Worm (Caenorhabditis elegans): Measurements from ENCODE around the gene gldi-9.

Gene gldi-9

ce11 chrIII:2785840-2786239 is 29.7 kb upstream of the gldi-9 start, which contains the start of gene Y71H2AM.20:
Gene Y71H2AM.20 (minus strand): TSS chrIII:2785948.
- TF ChIP-seq madf-2 (tag; optimal IDR thresholded peaks at IDR 0.05): peak; percentile 53
- peak; percentile 51 for TF ChIP-seq ceh-2 (tag; optimal IDR thresholded peaks at IDR 0.05)
- TF ChIP-seq fax-1 (tag; optimal IDR thresholded peaks at IDR 0.05): peak; percentile 17
- TF ChIP-seq ceh-48 (tag; optimal IDR thresholded peaks at IDR 0.05): peak; percentile 93
- peak; percentile 79 for TF ChIP-seq ets-4 (tag; optimal IDR thresholded peaks at IDR 0.05)
- peak; percentile 90 for TF ChIP-seq ceh-34 (tag; optimal IDR thresholded peaks at IDR 0.05)
- no peak for TF ChIP-seq ama-1 (optimal IDR thresholded peaks at IDR 0.05)
- TF ChIP-seq lin-11 (tag; optimal IDR thresholded peaks at IDR 0.05): no peak
- TF ChIP-seq unc-42 (tag; optimal IDR thresholded peaks at IDR 0.05): peak; percentile 96
- TF ChIP-seq ceh-22 (tag; optimal IDR thresholded peaks at IDR 0.05): no peak
- no peak for TF ChIP-seq hlh-13 (GFP tag; optimal IDR thresholded peaks at IDR 0.05)
- peak; percentile 90 for TF ChIP-seq rnt-1 (tag; optimal IDR thresholded peaks at IDR 0.05)
- peak; percentile 40 for TF ChIP-seq tbx-7 (tag; optimal IDR thresholded peaks at IDR 0.05)
- no peak for TF ChIP-seq nhr-232 (tag; optimal IDR thresholded peaks at IDR 0.05)
- peak; percentile 19 for TF ChIP-seq pqm-1 (tag; optimal IDR thresholded peaks at IDR 0.05)
- TF ChIP-seq ceh-9 (tag; optimal IDR thresholded peaks at IDR 0.05): no peak
- peak; percentile 77 for TF ChIP-seq unc-86 (tag; optimal IDR thresholded peaks at IDR 0.05)
- no peak for TF ChIP-seq gmeb-2 (tag; optimal IDR thresholded peaks at IDR 0.05)
- peak; percentile 73 for TF ChIP-seq K09A11.1 (tag; optimal IDR thresholded peaks at IDR 0.05; ENCODE audit: insufficient read depth)
- TF ChIP-seq unc-3 (GFP tag; conservative IDR thresholded peaks at IDR 0.05): peak; percentile 39; the same call in 1 of the 2 replicates
- peak; percentile 53 for TF ChIP-seq unc-3 (tag; optimal IDR thresholded peaks at IDR 0.05)
- TF ChIP-seq K02D7.2 (tag; optimal IDR thresholded peaks at IDR 0.05): no peak
- TF ChIP-seq ttx-3 (tag; optimal IDR thresholded peaks at IDR 0.05): no peak
- peak; percentile 62 for TF ChIP-seq pax-1 (tag; optimal IDR thresholded peaks at IDR 0.05)
- no peak for TF ChIP-seq Y22D7AL.16 (tag; optimal IDR thresholded peaks at IDR 0.05)
- TF ChIP-seq npax-4 (tag; optimal IDR thresholded peaks at IDR 0.05): no peak
- peak; percentile 50 for TF ChIP-seq unc-55 (GFP tag; optimal IDR thresholded peaks at IDR 0.05)
- peak; percentile 38 for TF ChIP-seq C08G9.2 (tag; optimal IDR thresholded peaks at IDR 0.05)
- TF ChIP-seq fkh-6 (tag; optimal IDR thresholded peaks at IDR 0.05): no peak
- TF ChIP-seq F13H6.1 (tag; optimal IDR thresholded peaks at IDR 0.05): peak; percentile 13
- peak; percentile 75 for TF ChIP-seq ztf-16 (tag; optimal IDR thresholded peaks at IDR 0.05)
- TF ChIP-seq ceh-14 (tag; optimal IDR thresholded peaks at IDR 0.05): peak; percentile 81
- peak; percentile 95 for TF ChIP-seq ceh-18 (tag; optimal IDR thresholded peaks at IDR 0.05)
- TF ChIP-seq ceh-19 (GFP tag; optimal IDR thresholded peaks at IDR 0.05): no peak
- peak; percentile 67 for TF ChIP-seq lim-6 (tag; optimal IDR thresholded peaks at IDR 0.05)
- no peak for TF ChIP-seq che-1 (tag; optimal IDR thresholded peaks at IDR 0.05)
- TF ChIP-seq hlh-6 (tag; optimal IDR thresholded peaks at IDR 0.05): no peak
- TF ChIP-seq pros-1 (tag; optimal IDR thresholded peaks at IDR 0.05): peak; percentile 17
- no peak for TF ChIP-seq T23F11.4 (GFP tag; optimal IDR thresholded peaks at IDR 0.05)
- peak; percentile 95 for TF ChIP-seq nfya-1 (tag; optimal IDR thresholded peaks at IDR 0.05)
- no peak for TF ChIP-seq zip-5 (tag; optimal IDR thresholded peaks at IDR 0.05)
- peak; percentile 76 for TF ChIP-seq fkh-10 (GFP tag; optimal IDR thresholded peaks at IDR 0.05)
- TF ChIP-seq syd-9 (tag; optimal IDR thresholded peaks at IDR 0.05): peak; percentile 62
- peak; percentile 8 for TF ChIP-seq ahr-1 (tag; optimal IDR thresholded peaks at IDR 0.05)
- TF ChIP-seq C38D4.7 (GFP tag; optimal IDR thresholded peaks at IDR 0.05): no peak
- TF ChIP-seq sox-2 (GFP tag; IDR thresholded peaks at IDR 0.05): peak; percentile 66
- TF ChIP-seq nhr-11 (tag; optimal IDR thresholded peaks at IDR 0.05): no peak
- peak; percentile 88 for TF ChIP-seq tbx-2 (tag; optimal IDR thresholded peaks at IDR 0.05)
- peak; percentile 76 for TF ChIP-seq ceh-30 (tag; optimal IDR thresholded peaks at IDR 0.05)
- no peak for TF ChIP-seq odd-2 (tag; optimal IDR thresholded peaks at IDR 0.05)
- TF ChIP-seq ceh-31 (tag; optimal IDR thresholded peaks at IDR 0.05): peak; percentile 91
- TF ChIP-seq elt-4 (tag; optimal IDR thresholded peaks at IDR 0.05): no peak
- peak; percentile 19 for TF ChIP-seq ceh-6 (GFP tag; optimal IDR thresholded peaks at IDR 0.05)
- TF ChIP-seq sox-4 (tag; optimal IDR thresholded peaks at IDR 0.05): no peak
- TF ChIP-seq pat-9 (tag; optimal IDR thresholded peaks at IDR 0.05): peak; percentile 22

Data from whole organism, late embryonic.